Worm (Caenorhabditis elegans) whole organism, midembryonic: Measurements from ENCODE around the gene ZK354.9.
A peak's percentile ranks its signal among the peaks of the same experiment; 100 is the strongest.
"Not testable (repeated sequence)": the region's sequence is repeated elsewhere in the genome, so short reads cannot be mapped to it uniquely, and the experiment has no call there.

Experiments
- T22C8.4 ChIP-seq: fragments of 200-800 bp; sonication (Bioruptor generic); IDR thresholded peaks from 2 replicates; pipeline ENCODE4 v1.3.6; 2022; ENCODE audit warnings: missing genetic modification characterization, missing compliant biosample characterization
- cog-1 ChIP-seq: sonication (generic microtip); optimal IDR thresholded peaks from 2 replicates; lab custom pipeline; 2016; ENCODE audit warnings: missing genetic modification characterization, missing compliant biosample characterization
- flt-1 ChIP-seq: fragments of 200-800 bp; sonication (Bioruptor generic); IDR thresholded peaks from 2 replicates; pipeline ENCODE4 v1.3.6; 2022; ENCODE audit warnings: missing genetic modification characterization, missing compliant biosample characterization
- klf-2 ChIP-seq: fragments of 200-800 bp; sonication (Bioruptor generic); conservative IDR thresholded peaks from 2 replicates; pipeline ENCODE4 v1.3.6; 2022; ENCODE audit warnings: missing genetic modification reagents, missing genetic modification characterization, missing compliant biosample characterization
- med-1 ChIP-seq: sonication (generic microtip); optimal IDR thresholded peaks from 2 replicates; lab custom pipeline; 2017; ENCODE audit warnings: missing genetic modification characterization, mild to moderate bottlenecking, missing compliant biosample characterization, antibody characterized with exemption, missing genetic modification reagents; ENCODE audit not compliant: insufficient read depth
- ref-1 ChIP-seq: fragments of 200-800 bp; sonication (Bioruptor generic); conservative IDR thresholded peaks from 2 replicates; pipeline ENCODE4 v1.3.6; 2022; ENCODE audit warnings: missing genetic modification reagents, missing genetic modification characterization, missing compliant biosample characterization
- tab-1 ChIP-seq: fragments of 200-800 bp; sonication (Bioruptor generic); IDR thresholded peaks from 2 replicates; pipeline ENCODE4 v1.3.6; 2022; ENCODE audit warnings: missing genetic modification characterization, missing compliant biosample characterization
- ztf-23 ChIP-seq: fragments of 200-800 bp; sonication (Bioruptor generic); IDR thresholded peaks from 2 replicates; pipeline ENCODE4 v1.3.6; 2022; ENCODE audit warnings: missing genetic modification reagents, missing genetic modification characterization, missing compliant biosample characterization
- ztf-29 ChIP-seq: fragments of 200-800 bp; sonication (Bioruptor generic); IDR thresholded peaks from 2 replicates; pipeline ENCODE4 v1.3.6; 2022; ENCODE audit warnings: missing genetic modification reagents, missing genetic modification characterization, missing compliant biosample characterization

ZK354.9 gene

ce11 chrIV:5308046-5308643 lies at the start of gene ZK354.9, which contains the start of gene msp-58:
Gene ZK354.9, minus strand, starts transcription at chrIV:5308146.
Gene msp-58, plus strand, starts transcription at chrIV:5308593.
- not testable (repeated sequence) for TF ChIP-seq ztf-23, med-1, T22C8.4

DNA sequence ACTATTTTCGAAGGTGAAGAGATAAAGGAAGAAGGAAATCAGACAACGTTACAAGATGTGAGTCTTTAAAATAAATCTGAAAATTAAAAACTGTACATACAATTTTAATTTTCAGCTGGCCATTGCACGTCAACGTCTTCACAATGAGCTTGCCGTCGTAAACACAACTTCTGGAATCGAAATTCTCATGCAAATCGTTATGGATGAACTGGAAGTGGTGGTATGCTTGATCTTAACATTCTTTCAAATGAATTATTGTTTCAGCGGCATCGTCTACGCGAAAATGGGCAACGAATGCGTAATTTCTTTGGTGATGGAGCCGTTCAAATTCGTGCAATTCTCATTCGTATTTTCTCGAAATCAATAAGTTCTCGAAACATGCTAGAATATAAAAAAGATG lies 46.6 kb upstream of the ZK354.9 start:
- TF ChIP-seq ref-1 (GFP tag; lab: Robert Waterston, UW) (no peak), ztf-29 (GFP tag; lab: Robert Waterston, UW) (no peak), klf-2 (GFP tag; lab: Robert Waterston, UW) (no peak), T22C8.4 (no peak), flt-1 (GFP tag; lab: Robert Waterston, UW) (no peak), ztf-23 (no peak), tab-1 (no peak), med-1 (no peak), cog-1 (no peak)

DNA sequence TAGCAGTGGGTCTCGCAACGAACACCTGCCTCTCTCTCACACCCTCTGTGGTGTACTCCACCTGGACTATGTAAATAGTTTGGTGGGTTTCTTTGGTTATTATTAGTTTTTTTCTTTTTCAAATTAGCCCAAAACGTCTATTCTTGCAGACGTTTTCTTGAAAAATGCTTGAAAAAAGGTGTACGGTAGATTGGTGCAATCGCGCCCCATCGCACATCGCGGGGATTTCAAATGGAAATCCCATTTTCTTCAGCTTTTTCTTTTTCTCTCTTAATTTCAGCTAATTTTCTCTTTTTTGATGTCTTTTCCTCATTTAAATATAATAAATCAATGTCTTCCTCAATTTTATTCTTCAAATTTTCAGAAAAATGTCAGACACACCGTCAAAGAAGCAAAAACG lies 46.2 kb upstream of the ZK354.9 start, which contains the start of gene Y4C6B.1:
TSS of gene Y4C6B.1 (plus strand) at position 365 of the 400 bp plus-strand sequence.
- no peak for TF ChIP-seq flt-1 (GFP tag; lab: Robert Waterston, UW)
- no peak for TF ChIP-seq ztf-29 (GFP tag; lab: Robert Waterston, UW)

- TF ChIP-seq klf-2 (GFP tag; lab: Robert Waterston, UW) (no peak), cog-1 (no peak), med-1 (no peak), flt-1 (GFP tag; lab: Robert Waterston, UW) (no peak), ztf-29 (GFP tag; lab: Robert Waterston, UW) (no peak), T22C8.4 (no peak), ztf-23 (no peak), ref-1 (GFP tag; lab: Robert Waterston, UW) (no peak), tab-1 (no peak)
These were observed 45.4 kb upstream of the ZK354.9 start, which contains the start of gene Y4C6B.7 for ce11 chrIV:5353364-5353763. Gene Y4C6B.7, minus strand, starts transcription at chrIV:5353464.

- not testable (repeated sequence) for TF ChIP-seq klf-2 (GFP tag; lab: Robert Waterston, UW); med-1; tab-1
These were observed 42.7 kb upstream of the ZK354.9 start, which contains the start of gene gba-4 for ce11 chrIV:5350480-5351193. Gene gba-4, minus strand, starts transcription at chrIV:5350897.

DNA sequence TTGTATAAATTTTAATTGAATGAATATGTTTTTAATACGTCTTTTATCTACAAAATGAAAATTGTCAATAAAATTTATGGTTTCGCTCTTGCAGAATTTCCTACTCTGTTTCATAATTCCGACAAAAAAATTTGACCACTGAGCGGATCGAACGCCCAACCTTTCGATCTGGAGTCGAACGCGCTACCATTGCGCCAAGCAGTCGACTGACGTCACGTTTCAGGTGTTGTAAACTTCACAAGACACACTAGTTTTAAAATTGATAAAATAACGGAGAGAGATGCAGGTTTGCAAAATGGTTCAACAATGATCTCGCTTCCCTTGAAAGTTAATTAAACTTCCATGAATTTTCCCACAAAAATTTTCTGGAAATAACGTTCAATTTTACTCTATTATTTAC lies 36.2 kb upstream of the ZK354.9 start:
- no peak for TF ChIP-seq tab-1
- TF ChIP-seq med-1 = no peak
- no peak for TF ChIP-seq ztf-23
- TF ChIP-seq ref-1 (GFP tag; lab: Robert Waterston, UW) = no peak
- TF ChIP-seq klf-2 (GFP tag; lab: Robert Waterston, UW) = no peak
- no peak for TF ChIP-seq flt-1 (GFP tag; lab: Robert Waterston, UW)
- TF ChIP-seq T22C8.4 = no peak
- no peak for TF ChIP-seq ztf-29 (GFP tag; lab: Robert Waterston, UW)
- TF ChIP-seq cog-1 = no peak

DNA sequence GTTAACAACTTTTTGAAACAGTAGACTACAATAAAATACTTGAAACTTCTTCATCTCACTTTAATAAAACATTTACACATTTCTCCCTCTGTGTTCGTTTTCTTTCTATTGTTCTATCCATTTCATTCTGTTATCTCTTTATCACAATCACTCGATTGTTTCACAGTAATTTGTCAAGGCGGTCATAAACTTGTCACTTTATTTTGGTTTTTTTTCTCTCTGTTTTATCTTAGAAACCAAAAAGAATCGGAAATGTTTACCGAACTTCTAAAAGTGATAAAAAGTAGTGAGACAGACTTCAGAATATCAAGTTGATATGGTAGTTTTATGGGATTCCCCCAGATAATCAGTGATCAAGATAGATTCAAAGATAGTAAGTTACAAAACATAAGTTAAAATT lies 31.3 kb upstream of the ZK354.9 start, which contains the start of gene Y4C6B.2:
TSS of gene Y4C6B.2 (plus strand) at position 320 of the 400 bp plus-strand sequence.
- no peak for TF ChIP-seq flt-1 (GFP tag; lab: Robert Waterston, UW)
- no peak for TF ChIP-seq klf-2 (GFP tag; lab: Robert Waterston, UW)
- TF ChIP-seq tab-1 = no peak
- no peak for TF ChIP-seq med-1
- TF ChIP-seq T22C8.4 = no peak
- no peak for TF ChIP-seq cog-1

DNA sequence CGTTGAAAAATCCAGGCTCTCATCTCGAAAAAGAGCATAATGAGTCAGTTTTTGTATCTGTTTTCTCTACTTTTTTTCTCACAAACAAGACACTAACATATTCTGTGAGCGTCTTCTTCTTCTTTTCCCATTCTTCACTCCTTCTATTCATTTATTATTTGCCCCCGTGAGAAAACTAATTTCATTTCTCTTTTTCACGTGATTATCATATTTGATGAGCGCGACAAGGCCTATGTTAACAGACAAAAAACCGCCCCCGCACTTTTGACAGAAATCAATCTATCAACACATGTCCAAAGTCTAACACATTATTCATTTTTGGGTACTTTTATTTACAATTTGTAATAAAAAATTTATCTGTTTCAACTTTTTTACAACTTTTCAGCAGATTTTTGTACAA lies 29.7 kb upstream of the ZK354.9 start:
- TF ChIP-seq cog-1 (no peak), tab-1 (no peak), T22C8.4 (no peak), ref-1 (GFP tag; lab: Robert Waterston, UW) (no peak), flt-1 (GFP tag; lab: Robert Waterston, UW) (no peak), klf-2 (GFP tag; lab: Robert Waterston, UW) (no peak), ztf-23 (no peak), ztf-29 (GFP tag; lab: Robert Waterston, UW) (no peak), med-1 (no peak)

ce11 chrIV:5334518-5334917 lies 26.6 kb upstream of the ZK354.9 start:
- TF ChIP-seq flt-1 (GFP tag; lab: Robert Waterston, UW) = no peak; the same call in 1 of the 2 replicates
- no peak for TF ChIP-seq med-1
- no peak for TF ChIP-seq ref-1 (GFP tag; lab: Robert Waterston, UW)
- 0 out of 2 replicates have a peak, but pooled peaks have one; percentile 50 for TF ChIP-seq ztf-29 (GFP tag; lab: Robert Waterston, UW)
- TF ChIP-seq cog-1 = no peak
- TF ChIP-seq T22C8.4 = no peak
- TF ChIP-seq ztf-23 = peak; percentile 85
- no peak; the same call in none of the 2 replicates for TF ChIP-seq klf-2 (GFP tag; lab: Robert Waterston, UW)

DNA sequence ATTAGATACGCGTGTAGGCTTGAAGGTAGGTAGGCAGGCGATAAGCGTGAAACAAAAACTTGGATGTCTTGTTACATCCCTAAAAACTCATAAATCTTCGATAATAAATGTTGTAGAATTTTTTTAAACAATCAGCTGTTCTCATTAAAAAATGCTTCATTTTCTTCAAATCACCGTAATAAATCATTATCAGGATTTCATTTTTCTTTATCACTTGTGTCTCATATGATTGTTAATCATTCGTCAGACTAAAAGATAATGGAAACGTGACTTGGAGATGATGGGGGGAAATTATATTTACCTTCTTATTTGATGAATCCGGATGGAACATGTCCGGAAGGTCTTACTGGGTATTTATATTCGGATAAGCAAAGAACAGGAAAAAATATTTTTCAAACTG lies 25.5 kb upstream of the ZK354.9 start:
- no peak for TF ChIP-seq ref-1 (GFP tag; lab: Robert Waterston, UW)
- no peak for TF ChIP-seq med-1
- TF ChIP-seq tab-1 = no peak
- no peak for TF ChIP-seq ztf-23
- no peak for TF ChIP-seq ztf-29 (GFP tag; lab: Robert Waterston, UW)
- TF ChIP-seq T22C8.4 = no peak
- no peak for TF ChIP-seq flt-1 (GFP tag; lab: Robert Waterston, UW)
- no peak for TF ChIP-seq cog-1
- TF ChIP-seq klf-2 (GFP tag; lab: Robert Waterston, UW) = no peak
